Worm (Caenorhabditis elegans) whole organism, mixed stage, embryonic: ENCODE measurements around the gene spp-8.

Experiments used
- M03D4.4 ChIP-seq: sonication (generic microtip); optimal IDR thresholded peaks from 2 replicates; lab custom pipeline; 2017; ENCODE audit warnings: mild to moderate bottlenecking, missing genetic modification characterization, missing compliant biosample characterization
- bed-3 ChIP-seq: fragments of 200-800 bp; sonication (Bioruptor generic); optimal IDR thresholded peaks from 3 replicates; lab custom pipeline; 2018; ENCODE audit warnings: mild to moderate bottlenecking, missing genetic modification characterization, moderate library complexity, missing compliant biosample characterization
- blmp-1 ChIP-seq: fragments of 150-350 bp; optimal IDR thresholded peaks from 2 replicates; lab custom pipeline; 2014; ENCODE audit warnings: missing biosample characterization, missing genetic modification characterization
- ceh-39 ChIP-seq: fragments of 150-350 bp; optimal IDR thresholded peaks from 2 replicates; lab custom pipeline; 2014; ENCODE audit warnings: missing biosample characterization, missing genetic modification characterization
- ceh-43 ChIP-seq: fragments of 200-800 bp; sonication (Bioruptor generic); optimal IDR thresholded peaks from 2 replicates; lab custom pipeline; 2018; ENCODE audit warnings: mild to moderate bottlenecking, missing genetic modification characterization, moderate library complexity, missing compliant biosample characterization
- ceh-83 ChIP-seq: fragments of 200-800 bp; sonication (Bioruptor generic); optimal IDR thresholded peaks from 2 replicates; lab custom pipeline; 2018; ENCODE audit warnings: mild to moderate bottlenecking, missing genetic modification characterization, missing compliant biosample characterization
- ces-1 ChIP-seq: fragments of 150-350 bp; optimal IDR thresholded peaks from 2 replicates; lab custom pipeline; 2014; ENCODE audit warnings: missing biosample characterization, missing genetic modification reagents, missing genetic modification characterization
- cnd-1 ChIP-seq: fragments of 200-800 bp; sonication (Bioruptor generic); optimal IDR thresholded peaks from 2 replicates; lab custom pipeline; 2018; ENCODE audit warnings: mild to moderate bottlenecking, missing genetic modification characterization, missing compliant biosample characterization
- drap-1 ChIP-seq: fragments of 200-800 bp; sonication (Bioruptor generic); optimal IDR thresholded peaks from 3 replicates; lab custom pipeline; 2018; ENCODE audit warnings: mild to moderate bottlenecking, missing genetic modification characterization, missing compliant biosample characterization
- elt-1 ChIP-seq: sonication (generic microtip); optimal IDR thresholded peaks from 2 replicates; lab custom pipeline; 2017; ENCODE audit warnings: missing genetic modification characterization, mild to moderate bottlenecking, missing compliant biosample characterization, antibody characterized with exemption, moderate library complexity, borderline replicate concordance; ENCODE audit not compliant: insufficient read depth
- elt-3 ChIP-seq: fragments of 150-350 bp; optimal IDR thresholded peaks from 2 replicates; lab custom pipeline; 2014; ENCODE audit warnings: missing biosample characterization, missing genetic modification characterization
- flh-1 ChIP-seq: fragments of 200-800 bp; sonication (Bioruptor generic); optimal IDR thresholded peaks from 2 replicates; lab custom pipeline; 2018; ENCODE audit warnings: mild to moderate bottlenecking, missing genetic modification characterization, moderate library complexity, missing compliant biosample characterization
- ham-2 ChIP-seq: fragments of 200-800 bp; sonication (Bioruptor generic); optimal IDR thresholded peaks from 2 replicates; lab custom pipeline; 2018; ENCODE audit warnings: mild to moderate bottlenecking, missing genetic modification characterization, missing compliant biosample characterization
- hlh-1 ChIP-seq: fragments of 150-350 bp; optimal IDR thresholded peaks from 2 replicates; lab custom pipeline; 2014; ENCODE audit warnings: missing biosample characterization, missing genetic modification reagents, missing genetic modification characterization
- lin-13 ChIP-seq: fragments of 150-350 bp; optimal IDR thresholded peaks from 2 replicates; lab custom pipeline; 2014; ENCODE audit warnings: missing biosample characterization, missing genetic modification characterization
- lin-32 ChIP-seq: fragments of 200-800 bp; sonication (Bioruptor generic); optimal IDR thresholded peaks from 2 replicates; lab custom pipeline; 2018; ENCODE audit warnings: mild to moderate bottlenecking, missing genetic modification characterization, missing compliant biosample characterization
- lsy-2 ChIP-seq: fragments of 150-350 bp; optimal IDR thresholded peaks from 2 replicates; lab custom pipeline; 2014; ENCODE audit warnings: missing biosample characterization, missing genetic modification characterization
- mab-5 ChIP-seq: fragments of 150-350 bp; optimal IDR thresholded peaks from 2 replicates; lab custom pipeline; 2014; ENCODE audit warnings: missing biosample characterization, missing genetic modification characterization
- mep-1 ChIP-seq: fragments of 150-350 bp; optimal IDR thresholded peaks from 2 replicates; lab custom pipeline; 2017; ENCODE audit warnings: missing biosample characterization, missing genetic modification reagents, missing genetic modification characterization, inconsistent platforms
- mls-2 ChIP-seq: sonication (generic microtip); optimal IDR thresholded peaks from 2 replicates; lab custom pipeline; 2016; ENCODE audit warnings: mild to moderate bottlenecking, missing genetic modification characterization, moderate library complexity, missing compliant biosample characterization
- nhr-2 ChIP-seq: fragments of 150-350 bp; optimal IDR thresholded peaks from 2 replicates; lab custom pipeline; 2014; ENCODE audit warnings: missing biosample characterization, missing genetic modification characterization
- nhr-237 ChIP-seq: fragments of 150-350 bp; optimal IDR thresholded peaks from 2 replicates; lab custom pipeline; 2014; ENCODE audit warnings: missing biosample characterization, missing genetic modification characterization
- nhr-28 ChIP-seq: fragments of 150-350 bp; optimal IDR thresholded peaks from 2 replicates; lab custom pipeline; 2014; ENCODE audit warnings: missing biosample characterization, missing genetic modification characterization
- pha-4 ChIP-seq: fragments of 150-350 bp; optimal IDR thresholded peaks from 2 replicates; lab custom pipeline; 2018; ENCODE audit warnings: missing biosample characterization, missing genetic modification reagents, missing genetic modification characterization
- sem-2 ChIP-seq: fragments of 200-800 bp; sonication (Bioruptor generic); optimal IDR thresholded peaks from 2 replicates; lab custom pipeline; 2018; ENCODE audit warnings: mild to moderate bottlenecking, missing genetic modification characterization, missing compliant biosample characterization
- snpc-4 ChIP-seq: fragments of 150-350 bp; optimal IDR thresholded peaks from 2 replicates; lab custom pipeline; 2014; ENCODE audit warnings: missing biosample characterization, missing genetic modification characterization
- sptf-1 ChIP-seq: sonication (generic microtip); optimal IDR thresholded peaks from 2 replicates; lab custom pipeline; 2017; ENCODE audit warnings: mild to moderate bottlenecking, missing genetic modification characterization, moderate library complexity, missing compliant biosample characterization
- tbx-8 ChIP-seq: fragments of 200-800 bp; sonication (Bioruptor generic); optimal IDR thresholded peaks from 2 replicates; lab custom pipeline; 2018; ENCODE audit warnings: mild to moderate bottlenecking, missing genetic modification characterization, moderate library complexity, missing compliant biosample characterization
- unc-120 ChIP-seq: sonication (generic microtip); optimal IDR thresholded peaks from 2 replicates; lab custom pipeline; 2017; ENCODE audit warnings: missing genetic modification characterization, missing compliant biosample characterization; ENCODE audit not compliant: poor library complexity, severe bottlenecking
- unc-39 ChIP-seq: fragments of 150-350 bp; optimal IDR thresholded peaks from 2 replicates; lab custom pipeline; 2014; ENCODE audit warnings: missing biosample characterization, missing genetic modification characterization
- unc-62 ChIP-seq: fragments of 150-350 bp; optimal IDR thresholded peaks from 2 replicates; lab custom pipeline; 2014; ENCODE audit warnings: missing biosample characterization, missing genetic modification reagents, missing genetic modification characterization
- zip-8 ChIP-seq: fragments of 150-350 bp; optimal IDR thresholded peaks from 2 replicates; lab custom pipeline; 2014; ENCODE audit warnings: missing biosample characterization, missing genetic modification characterization
- ztf-11 ChIP-seq: fragments of 150-350 bp; optimal IDR thresholded peaks from 2 replicates; lab custom pipeline; 2014; ENCODE audit warnings: missing biosample characterization, missing genetic modification characterization

The spp-8 gene

DNA sequence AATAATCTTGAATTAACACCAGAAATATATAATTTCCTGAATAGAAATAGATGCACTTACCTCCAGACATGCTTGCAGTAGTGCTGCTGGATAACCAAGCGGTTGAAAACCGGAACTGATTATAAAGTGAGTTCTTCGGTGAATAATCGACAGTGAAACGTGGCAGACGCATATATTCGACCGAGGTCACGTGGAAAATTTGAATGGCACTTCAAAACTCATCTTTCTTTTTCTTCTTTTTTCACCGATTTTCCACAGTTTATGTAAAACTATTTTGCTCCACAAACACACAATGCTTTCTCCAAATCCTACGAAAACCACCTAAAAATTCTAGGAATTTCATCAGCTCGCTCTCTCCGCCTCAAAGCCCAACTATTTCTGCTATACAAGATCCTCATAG is 21.3 kb upstream of the spp-8 start, which contains the start of gene ant-1.4:
ant-1.4 (minus strand) TSS at position 101 of the 400 bp plus-strand sequence.
- TF ChIP-seq pha-4 (tag; lab: Kevin White, UChicago) (no peak), ceh-43 (GFP tag; lab: Kevin White, UChicago) (no peak), nhr-28 (tag; lab: Kevin White, UChicago) (no peak), mep-1 (no peak), sem-2 (GFP tag; lab: Kevin White, UChicago) (no peak), elt-1 (tag; lab: Kevin White, UChicago) (no peak), unc-62 (GFP tag; lab: Kevin White, UChicago) (no peak), nhr-2 (no peak), M03D4.4 (tag; lab: Kevin White, UChicago) (no peak), tbx-8 (GFP tag; lab: Kevin White, UChicago) (no peak), ham-2 (no peak), drap-1 (no peak), cnd-1 (no peak), ztf-11 (tag; lab: Kevin White, UChicago) (no peak), ceh-39 (tag; lab: Kevin White, UChicago) (no peak), bed-3 (GFP tag; lab: Kevin White, UChicago) (no peak), nhr-237 (tag; lab: Kevin White, UChicago) (no peak), unc-120 (no peak), blmp-1 (tag; lab: Kevin White, UChicago) (no peak), mls-2 (no peak)
- TF ChIP-seq, all 35 proteins: peak for 0

ce11 chrIV:8461177-8461576 is 20.3 kb upstream of the spp-8 start:
- TF ChIP-seq elt-1 (tag; lab: Kevin White, UChicago) (no peak), sptf-1 (tag; lab: Kevin White, UChicago) (no peak), elt-3 (tag; lab: Kevin White, UChicago) (no peak), unc-62 (GFP tag; lab: Kevin White, UChicago) (no peak), mab-5 (tag; lab: Kevin White, UChicago) (no peak), sem-2 (GFP tag; lab: Kevin White, UChicago) (no peak), lin-13 (tag; lab: Kevin White, UChicago) (no peak), M03D4.4 (tag; lab: Kevin White, UChicago) (no peak), nhr-2 (no peak), snpc-4 (no peak), ztf-11 (tag; lab: Kevin White, UChicago) (no peak), ceh-83 (GFP tag; lab: Kevin White, UChicago) (no peak), unc-120 (no peak)
- TF ChIP-seq, all 35 proteins: peak for 0

- TF ChIP-seq bed-3 (GFP tag; lab: Kevin White, UChicago), result no peak
- TF ChIP-seq ztf-11 (tag; lab: Kevin White, UChicago), result no peak
- no peak for TF ChIP-seq ceh-43 (GFP tag; lab: Kevin White, UChicago)
- TF ChIP-seq nhr-2, result no peak
- TF ChIP-seq ham-2, result no peak
- TF ChIP-seq unc-39, result no peak
- TF ChIP-seq, all 35 proteins: peak for 0
Measured at ce11 chrIV:8462376-8462775, 19.1 kb upstream of the spp-8 start.

DNA sequence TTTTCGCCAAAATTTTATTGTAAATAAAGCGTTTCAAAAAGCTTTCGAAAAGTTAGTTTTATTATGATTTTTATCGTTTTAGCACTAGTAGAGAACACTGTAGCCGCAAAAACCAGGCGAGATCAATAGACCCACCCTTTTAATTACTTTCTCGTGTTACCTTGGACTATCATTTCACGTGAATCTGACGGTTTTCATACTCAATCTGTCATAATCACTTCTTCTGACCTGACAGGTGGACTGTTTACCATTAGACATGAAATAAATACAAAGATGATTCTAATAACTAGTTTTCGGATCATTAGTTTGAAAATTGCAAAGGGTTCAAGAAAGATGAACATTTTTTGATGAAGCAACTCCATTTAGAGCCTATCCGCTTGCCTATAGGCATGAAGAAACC is 18.4 kb upstream of the spp-8 start:
- TF ChIP-seq zip-8 (tag; lab: Kevin White, UChicago) (no peak), mab-5 (tag; lab: Kevin White, UChicago) (no peak), cnd-1 (no peak), tbx-8 (GFP tag; lab: Kevin White, UChicago) (no peak), unc-120 (no peak), flh-1 (GFP tag; lab: Kevin White, UChicago) (no peak), lin-32 (GFP tag; lab: Kevin White, UChicago) (no peak), bed-3 (GFP tag; lab: Kevin White, UChicago) (no peak), ceh-43 (GFP tag; lab: Kevin White, UChicago) (no peak), ceh-39 (tag; lab: Kevin White, UChicago) (no peak), lsy-2 (tag; lab: Kevin White, UChicago) (no peak)

- TF ChIP-seq M03D4.4 (tag; lab: Kevin White, UChicago), result no peak
- TF ChIP-seq ztf-11 (tag; lab: Kevin White, UChicago), result no peak
- no peak for TF ChIP-seq zip-8 (tag; lab: Kevin White, UChicago)
- no peak for TF ChIP-seq hlh-1 (tag; lab: Kevin White, UChicago)
- no peak for TF ChIP-seq nhr-237 (tag; lab: Kevin White, UChicago)
- TF ChIP-seq ceh-43 (GFP tag; lab: Kevin White, UChicago), result no peak
- TF ChIP-seq ces-1, result no peak
- TF ChIP-seq snpc-4, result no peak
- TF ChIP-seq drap-1, result no peak
- TF ChIP-seq unc-120, result no peak
- TF ChIP-seq mls-2, result no peak
- no peak for TF ChIP-seq mep-1
- TF ChIP-seq bed-3 (GFP tag; lab: Kevin White, UChicago), result no peak
- no peak for TF ChIP-seq lsy-2 (tag; lab: Kevin White, UChicago)
- TF ChIP-seq cnd-1, result no peak
- TF ChIP-seq sptf-1 (tag; lab: Kevin White, UChicago), result no peak
Measured at ce11 chrIV:8463716-8464115, 17.7 kb upstream of the spp-8 start, which contains the start of gene str-176. str-176 (minus strand) TSS chrIV:8463816.
